Fruit fly (Drosophila melanogaster): ENCODE measurements around the gene BBS5.

BBS5 gene

DNA sequence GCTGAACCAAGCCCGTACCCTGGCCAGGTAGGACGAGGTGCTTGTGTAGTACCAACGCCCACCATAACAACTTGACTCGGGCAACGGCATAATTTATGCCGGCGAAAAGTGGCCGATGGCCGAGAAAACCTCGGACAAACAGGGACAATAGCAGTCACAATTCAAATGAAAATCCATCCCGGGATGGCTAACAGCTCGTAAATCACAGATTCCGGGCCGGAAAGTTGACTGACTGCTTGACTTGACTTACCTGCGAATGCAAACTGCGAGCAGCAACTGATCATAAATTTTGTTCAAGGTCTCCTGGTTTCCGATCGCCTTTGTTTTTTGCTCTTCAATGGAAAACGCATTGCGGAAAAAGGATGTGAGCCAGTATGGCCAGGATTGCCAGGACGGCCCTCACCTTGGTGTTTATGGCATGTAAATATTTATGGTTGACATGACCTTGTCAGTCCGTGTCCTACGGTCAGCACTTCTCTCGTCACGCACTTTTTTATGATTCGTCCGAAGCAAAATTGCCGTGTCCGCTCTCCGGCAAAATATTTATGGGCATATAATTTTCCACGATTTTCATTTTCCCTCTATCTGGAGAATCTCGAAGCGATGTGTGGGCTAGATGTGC, 33.0 kb downstream of the BBS5 start:
- TF ChIP-seq noc (tag; optimal IDR thresholded peaks at IDR 0.05), result no peak

DNA sequence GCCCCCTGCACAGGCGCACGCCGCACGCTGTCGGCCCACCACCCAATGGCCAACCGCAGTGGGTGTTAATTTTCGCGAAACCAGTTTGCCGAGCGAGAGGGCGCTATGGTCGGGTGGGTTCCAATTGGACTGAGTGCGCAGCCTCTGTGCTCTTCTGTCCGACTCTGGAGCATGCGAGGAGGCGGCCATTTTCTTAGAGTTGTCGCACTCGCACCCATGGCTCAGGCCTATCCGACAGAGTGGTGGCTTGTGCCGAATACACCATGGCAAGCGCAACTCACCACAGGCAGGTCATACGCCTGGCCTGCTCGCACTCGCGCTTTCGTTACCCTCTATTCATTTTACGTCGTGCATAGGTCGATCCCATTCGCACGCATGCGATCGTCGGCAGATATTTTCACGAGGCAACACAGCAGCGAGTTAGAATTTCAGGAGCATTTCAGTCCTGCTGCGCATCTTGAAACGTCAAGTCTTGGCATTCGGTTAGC, 36.3 kb downstream of the BBS5 start, which contains the start of gene opa:
Gene opa (plus strand): TSS at position 441 of the 488 bp plus-strand sequence.
- TF ChIP-seq noc (tag; optimal IDR thresholded peaks at IDR 0.05), result no peak

- TF ChIP-seq noc (tag; optimal IDR thresholded peaks at IDR 0.05), result no peak
These were observed 37.4 kb downstream of the BBS5 start for dm6 chr3R:4853504-4853903.

DNA sequence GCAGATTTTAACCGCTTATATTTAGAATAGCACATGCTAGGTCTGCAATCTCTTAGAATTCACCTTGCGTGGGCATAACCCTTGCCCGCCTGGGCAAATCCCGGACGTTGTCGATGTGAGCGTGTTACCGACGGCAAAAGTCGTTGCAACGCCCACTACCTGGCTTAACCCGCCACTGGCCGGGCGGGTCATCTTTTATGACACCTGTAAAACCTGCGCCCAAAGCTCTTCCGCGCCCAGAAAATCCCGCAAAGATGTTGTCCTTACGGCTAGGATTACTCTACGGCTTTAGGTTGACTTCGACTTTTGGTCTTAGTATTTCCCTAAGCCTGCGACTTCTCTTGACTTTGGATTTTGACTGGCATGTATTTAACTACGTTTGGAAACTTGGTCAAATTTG, 38.1 kb downstream of the BBS5 start:
- no peak for TF ChIP-seq noc (tag; optimal IDR thresholded peaks at IDR 0.05)

DNA sequence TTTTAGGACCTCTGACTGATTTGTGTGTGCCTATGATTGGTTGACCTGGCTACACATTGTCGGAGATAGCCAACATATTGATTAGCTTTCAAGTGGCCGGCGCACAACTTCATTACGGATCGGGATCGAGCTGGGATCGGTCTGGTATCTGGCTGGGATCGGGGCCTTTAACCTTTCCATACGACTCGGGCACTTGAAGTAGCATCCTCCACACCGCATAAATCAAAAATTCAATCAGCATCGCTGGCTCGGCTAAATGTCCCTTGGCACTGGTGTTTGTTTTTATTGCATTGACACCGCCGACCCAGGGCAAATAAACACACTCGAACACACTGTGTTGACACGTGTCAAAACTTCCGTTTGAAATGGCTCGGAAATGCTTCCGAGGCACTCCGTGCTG, 39.6 kb downstream of the BBS5 start:
- no peak for TF ChIP-seq noc (tag; optimal IDR thresholded peaks at IDR 0.05)

DNA sequence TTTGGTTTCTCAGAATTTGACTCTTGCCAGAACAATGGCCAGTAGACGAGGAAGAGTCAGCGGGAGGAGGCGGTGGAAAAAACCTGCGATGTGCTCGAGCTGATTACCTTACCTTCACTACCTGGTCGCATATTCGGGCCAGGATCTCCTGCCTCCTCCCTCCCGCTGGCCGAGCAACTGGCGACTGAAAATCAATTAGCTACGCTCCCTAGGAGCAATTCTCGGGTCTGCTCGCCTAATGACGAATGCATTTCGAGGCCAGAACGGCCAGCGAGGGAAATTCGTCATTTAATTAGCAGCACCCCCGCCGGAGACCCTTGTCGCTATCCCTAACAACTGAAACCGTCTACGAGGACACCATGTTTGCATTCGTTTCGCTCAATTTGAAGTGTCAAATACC, 41.9 kb downstream of the BBS5 start:
- TF ChIP-seq noc (tag; optimal IDR thresholded peaks at IDR 0.05), result no peak

DNA sequence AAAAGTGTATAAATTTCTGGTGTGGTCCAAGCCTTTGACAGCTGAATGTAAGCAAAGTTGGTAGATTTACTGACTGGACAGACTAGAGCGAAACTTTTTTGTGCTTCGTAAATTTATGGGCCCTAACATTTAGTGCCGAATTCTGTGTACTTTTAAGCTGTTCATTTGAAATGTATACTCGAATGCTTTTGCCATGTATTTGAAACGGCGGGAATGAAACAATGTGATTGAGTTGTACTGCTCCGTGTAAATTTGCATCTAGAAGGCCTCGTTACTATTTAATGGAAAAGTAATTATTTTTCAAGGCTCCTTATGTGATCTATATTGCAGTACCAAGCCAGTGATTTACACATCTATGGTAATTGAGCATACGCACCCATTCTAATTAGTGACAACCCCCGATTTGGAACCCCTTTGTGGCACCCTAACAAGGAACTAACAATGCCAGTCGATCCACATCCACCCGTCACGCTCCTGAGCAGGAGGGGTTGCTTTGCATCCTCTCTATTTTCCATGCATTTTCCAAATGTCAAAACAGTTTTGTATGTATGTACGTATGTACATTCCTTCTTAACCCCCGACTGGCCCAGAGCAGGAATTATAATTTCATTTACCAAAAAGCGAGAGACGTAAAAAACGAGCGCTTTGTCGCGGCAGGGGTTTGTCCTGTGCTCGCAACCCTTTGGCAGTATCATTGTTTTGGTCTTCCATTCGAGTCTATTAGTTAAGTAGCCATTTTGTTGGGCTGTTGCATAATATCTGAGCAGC, 42.6 kb downstream of the BBS5 start:
- no peak for TF ChIP-seq noc (tag; optimal IDR thresholded peaks at IDR 0.05)

dm6 chr3R:4861144-4861543, 45.0 kb downstream of the BBS5 start:
- TF ChIP-seq noc (tag; optimal IDR thresholded peaks at IDR 0.05), result no peak

DNA sequence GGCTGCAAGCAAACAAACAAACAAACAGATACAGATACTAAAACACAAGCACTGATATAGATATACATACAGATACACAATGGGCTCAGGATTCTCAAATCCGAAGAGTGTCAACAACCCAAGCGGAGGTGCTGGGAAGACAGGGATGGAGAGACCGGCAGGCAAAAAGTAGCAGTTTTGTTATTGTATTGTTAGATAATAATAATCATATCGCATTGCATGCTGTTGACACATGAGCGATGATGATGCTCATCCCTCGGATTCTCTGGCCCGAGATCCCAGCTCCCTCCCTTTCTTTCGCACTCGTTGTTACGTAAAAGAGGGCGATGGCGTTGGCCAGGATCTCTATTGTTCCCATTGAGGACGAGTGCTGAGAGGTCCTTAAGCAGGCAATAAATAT, 47.7 kb downstream of the BBS5 start:
- no peak for TF ChIP-seq noc (tag; optimal IDR thresholded peaks at IDR 0.05)

dm6 chr3R:4864901-4865601, 48.9 kb downstream of the BBS5 start:
- no peak for TF ChIP-seq noc (tag; optimal IDR thresholded peaks at IDR 0.05)

DNA sequence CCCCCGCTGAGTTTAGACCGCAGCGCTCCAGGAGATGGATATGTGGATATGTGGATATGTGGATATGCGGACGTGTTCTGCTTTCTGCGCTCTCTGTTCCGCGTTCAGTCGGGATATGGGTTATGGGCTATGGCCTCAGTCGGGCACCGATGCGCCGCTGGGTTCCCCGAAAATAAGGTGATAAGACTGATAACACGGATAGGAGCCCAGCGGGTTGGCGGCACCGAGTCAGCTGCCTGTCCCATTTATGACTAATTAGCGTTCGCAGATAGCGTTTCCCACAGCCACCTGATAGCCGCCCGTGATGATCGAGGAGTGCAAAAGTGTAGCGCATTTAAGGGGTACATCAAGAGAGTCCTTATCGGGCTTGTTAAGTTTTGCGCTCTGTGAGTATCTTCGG, 50.0 kb downstream of the BBS5 start:
- TF ChIP-seq noc (tag; optimal IDR thresholded peaks at IDR 0.05), result no peak

dm6 chr3R:4866916-4867315, 50.8 kb downstream of the BBS5 start:
- TF ChIP-seq noc (tag; optimal IDR thresholded peaks at IDR 0.05), result no peak
